Worm (Caenorhabditis elegans): ENCODE results near the gene C06G1.1.

ce11 chrX:16674632-16675031 lies 41.5 kb downstream of the C06G1.1 start, which contains the start of gene tag-343:
- TF ChIP-seq pha-4 (tag; optimal IDR thresholded peaks at IDR 0.05) (no peak), blmp-1 (tag; optimal IDR thresholded peaks at IDR 0.05) (no peak), elt-1 (tag; optimal IDR thresholded peaks at IDR 0.05; ENCODE audit: borderline replicate concordance, insufficient read depth) (no peak), ztf-11 (tag; optimal IDR thresholded peaks at IDR 0.05) (no peak), elt-3 (tag; optimal IDR thresholded peaks at IDR 0.05) (no peak), nhr-28 (tag; optimal IDR thresholded peaks at IDR 0.05) (no peak), sptf-1 (tag; optimal IDR thresholded peaks at IDR 0.05) (no peak), ces-1 (GFP tag; optimal IDR thresholded peaks at IDR 0.05) (no peak), nhr-237 (tag; optimal IDR thresholded peaks at IDR 0.05) (no peak), snpc-4 (tag; optimal IDR thresholded peaks at IDR 0.05) (no peak), flh-1 (GFP tag; optimal IDR thresholded peaks at IDR 0.05) (no peak), lin-32 (GFP tag; optimal IDR thresholded peaks at IDR 0.05) (no peak), nhr-76 (tag; optimal IDR thresholded peaks at IDR 0.05) (no peak)

Data from whole organism, mixed stage, embryonic.